Worm (Caenorhabditis elegans) whole organism, mixed stage, embryonic: ENCODE measurements around the gene C18A3.3.

Experiments
- bed-3 ChIP-seq: fragments of 200-800 bp; sonication (Bioruptor generic); optimal IDR thresholded peaks from 3 replicates; lab custom pipeline; 2018; ENCODE audit warnings: mild to moderate bottlenecking, missing genetic modification characterization, moderate library complexity, missing compliant biosample characterization
- ces-1 ChIP-seq: fragments of 150-350 bp; optimal IDR thresholded peaks from 2 replicates; lab custom pipeline; 2014; ENCODE audit warnings: missing biosample characterization, missing genetic modification reagents, missing genetic modification characterization
- elt-1 ChIP-seq: sonication (generic microtip); optimal IDR thresholded peaks from 2 replicates; lab custom pipeline; 2017; ENCODE audit warnings: missing genetic modification characterization, mild to moderate bottlenecking, missing compliant biosample characterization, antibody characterized with exemption, moderate library complexity, borderline replicate concordance; ENCODE audit not compliant: insufficient read depth
- lin-13 ChIP-seq: fragments of 150-350 bp; optimal IDR thresholded peaks from 2 replicates; lab custom pipeline; 2014; ENCODE audit warnings: missing biosample characterization, missing genetic modification characterization
- lsy-2 ChIP-seq: fragments of 150-350 bp; optimal IDR thresholded peaks from 2 replicates; lab custom pipeline; 2014; ENCODE audit warnings: missing biosample characterization, missing genetic modification characterization
- mab-5 ChIP-seq: fragments of 150-350 bp; optimal IDR thresholded peaks from 2 replicates; lab custom pipeline; 2014; ENCODE audit warnings: missing biosample characterization, missing genetic modification characterization
- mls-2 ChIP-seq: sonication (generic microtip); optimal IDR thresholded peaks from 2 replicates; lab custom pipeline; 2016; ENCODE audit warnings: mild to moderate bottlenecking, missing genetic modification characterization, moderate library complexity, missing compliant biosample characterization
- nhr-12 ChIP-seq: fragments of 150-350 bp; optimal IDR thresholded peaks from 2 replicates; lab custom pipeline; 2014; ENCODE audit warnings: missing biosample characterization, missing genetic modification characterization
- nhr-28 ChIP-seq: fragments of 150-350 bp; optimal IDR thresholded peaks from 2 replicates; lab custom pipeline; 2014; ENCODE audit warnings: missing biosample characterization, missing genetic modification characterization
- pha-4 ChIP-seq: fragments of 150-350 bp; optimal IDR thresholded peaks from 2 replicates; lab custom pipeline; 2018; ENCODE audit warnings: missing biosample characterization, missing genetic modification reagents, missing genetic modification characterization
- snpc-4 ChIP-seq: fragments of 150-350 bp; optimal IDR thresholded peaks from 2 replicates; lab custom pipeline; 2014; ENCODE audit warnings: missing biosample characterization, missing genetic modification characterization
- ztf-11 ChIP-seq: fragments of 150-350 bp; optimal IDR thresholded peaks from 2 replicates; lab custom pipeline; 2014; ENCODE audit warnings: missing biosample characterization, missing genetic modification characterization

DNA sequence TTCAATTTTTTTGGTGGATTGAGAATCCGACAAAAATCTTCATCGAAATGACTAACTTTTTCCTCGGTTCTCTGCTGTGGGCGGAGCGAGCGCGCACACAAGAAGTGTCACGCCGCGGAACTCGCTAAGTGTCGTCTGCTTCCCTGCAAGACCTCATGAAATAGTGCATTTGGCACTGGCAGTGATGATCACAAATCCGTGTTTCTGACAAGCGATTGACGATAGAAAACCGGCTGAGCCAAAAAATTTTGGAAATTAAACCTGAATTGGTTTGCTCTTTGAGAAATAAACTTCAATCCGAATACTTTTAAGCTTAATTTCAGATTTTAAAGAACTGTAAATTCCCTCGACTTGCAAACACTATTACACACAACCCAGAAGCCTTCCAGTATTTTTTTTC lies 14.6 kb upstream of the C18A3.3 start:
- no peak for TF ChIP-seq pha-4
- no peak for TF ChIP-seq nhr-28
- TF ChIP-seq mab-5 (tag; lab: Kevin White, UChicago) = no peak
- no peak for TF ChIP-seq lsy-2 (tag; lab: Kevin White, UChicago)
- no peak for TF ChIP-seq ztf-11
- TF ChIP-seq lin-13 (tag; lab: Kevin White, UChicago) = no peak
- TF ChIP-seq mls-2 (tag; lab: Kevin White, UChicago) = no peak
- TF ChIP-seq bed-3 (GFP tag; lab: Kevin White, UChicago) = no peak
- no peak for TF ChIP-seq elt-1
- peak; percentile 1 for TF ChIP-seq ces-1 (GFP tag; lab: Kevin White, UChicago)
- no peak for TF ChIP-seq nhr-12 (tag; lab: Kevin White, UChicago)
- no peak for TF ChIP-seq snpc-4
